Fruit fly (Drosophila melanogaster) ovary, adult (tissue): ENCODE data around the gene CG14234.

Experiments
- CG17801 ChIP-seq: fragments of 200-800 bp; optimal IDR thresholded peaks from 2 replicates; lab custom pipeline; 2019; ENCODE audit warnings: missing biosample characterization, mild to moderate bottlenecking, missing genetic modification characterization, moderate library complexity; ENCODE audit not compliant: partially characterized antibody

Gene CG14234

dm6 chrX:19763440-19764002 is 28.2 kb downstream of the CG14234 start:
- TF ChIP-seq CG17801 (GFP tag; lab: Kevin White, UChicago), result no peak

- TF ChIP-seq CG17801 (GFP tag; lab: Kevin White, UChicago), result no peak
These were observed 29.6 kb downstream of the CG14234 start, which contains the start of gene CG12702 for dm6 chrX:19764824-19765489. CG12702 (minus strand) TSS chrX:19764874.

- no peak for TF ChIP-seq CG17801 (GFP tag; lab: Kevin White, UChicago)
These were observed 30.3 kb downstream of the CG14234 start for dm6 chrX:19765490-19766212.

- no peak for TF ChIP-seq CG17801 (GFP tag; lab: Kevin White, UChicago)
These were observed 34.6 kb downstream of the CG14234 start for dm6 chrX:19769821-19770519.

- no peak for TF ChIP-seq CG17801 (GFP tag; lab: Kevin White, UChicago)
These were observed 36.7 kb downstream of the CG14234 start for dm6 chrX:19772002-19772622.

- TF ChIP-seq CG17801 (GFP tag; lab: Kevin White, UChicago), result no peak
These were observed 38.6 kb downstream of the CG14234 start for dm6 chrX:19773734-19774702.

dm6 chrX:19775055-19775645 is 39.8 kb downstream of the CG14234 start:
- no peak for TF ChIP-seq CG17801 (GFP tag; lab: Kevin White, UChicago)

- no peak for TF ChIP-seq CG17801 (GFP tag; lab: Kevin White, UChicago)
These were observed 46.5 kb downstream of the CG14234 start for dm6 chrX:19781861-19782260.

- TF ChIP-seq CG17801 (GFP tag; lab: Kevin White, UChicago), result no peak
These were observed 47.5 kb downstream of the CG14234 start for dm6 chrX:19782736-19783325.

dm6 chrX:19783457-19783856 is 48.1 kb downstream of the CG14234 start, which contains the start of gene zld:
zld (minus strand) TSS chrX:19783548.
- no peak for TF ChIP-seq CG17801 (GFP tag; lab: Kevin White, UChicago)

- TF ChIP-seq CG17801 (GFP tag; lab: Kevin White, UChicago), result no peak
These were observed 49.5 kb downstream of the CG14234 start for dm6 chrX:19784875-19785274.

- no peak for TF ChIP-seq CG17801 (GFP tag; lab: Kevin White, UChicago)
These were observed 50.0 kb downstream of the CG14234 start for dm6 chrX:19785403-19785802.

- TF ChIP-seq CG17801 (GFP tag; lab: Kevin White, UChicago), result no peak
These were observed 51.5 kb downstream of the CG14234 start for dm6 chrX:19786823-19787222.
